Fruit fly (Drosophila melanogaster) whole organism, embryonic: ENCODE data around the gene Jhbp14.

Experiments
- Adf1 ChIP-seq: fragments of 200-800 bp; sonication (Bioruptor generic); IDR thresholded peaks from 2 replicates; pipeline ENCODE4 v1.3.6; 2022; ENCODE audit warnings: missing biosample characterization, missing genetic modification characterization
- Aef1 ChIP-seq: fragments of 200-800 bp; sonication (Bioruptor generic); IDR thresholded peaks from 3 replicates; pipeline ENCODE4 v1.3.6; 2022; ENCODE audit warnings: missing biosample characterization, missing genetic modification characterization
- CG11560 ChIP-seq: fragments of 200-800 bp; sonication (Bioruptor generic); IDR thresholded peaks from 3 replicates; pipeline ENCODE4 v1.3.6; 2022; ENCODE audit warnings: missing biosample characterization, missing genetic modification characterization
- CG11696 ChIP-seq: fragments of 200-800 bp; sonication (Bioruptor generic); IDR thresholded peaks from 2 replicates; pipeline ENCODE4 v1.3.6; 2022; ENCODE audit warnings: missing biosample characterization, missing genetic modification characterization
- CG1233 ChIP-seq: fragments of 200-800 bp; sonication (Bioruptor generic); optimal IDR thresholded peaks from 4 replicates; lab custom pipeline; 2018; ENCODE audit warnings: missing biosample characterization, mild to moderate bottlenecking, missing genetic modification characterization
- CG12744 ChIP-seq: fragments of 200-800 bp; sonication (Bioruptor generic); optimal IDR thresholded peaks from 2 replicates; lab custom pipeline; 2016; ENCODE audit warnings: missing biosample characterization, missing genetic modification characterization
- CG12942 ChIP-seq: fragments of 200-800 bp; sonication (Bioruptor generic); optimal IDR thresholded peaks from 3 replicates; lab custom pipeline; 2016; ENCODE audit warnings: missing biosample characterization, missing genetic modification characterization
- CG13296 ChIP-seq: fragments of 200-800 bp; sonication (Bioruptor generic); optimal IDR thresholded peaks from 3 replicates; lab custom pipeline; 2018; ENCODE audit warnings: missing biosample characterization, mild to moderate bottlenecking, missing genetic modification characterization
- CG14710 ChIP-seq: fragments of 200-800 bp; sonication (Bioruptor generic); optimal IDR thresholded peaks from 3 replicates; lab custom pipeline; 2019; ENCODE audit warnings: missing biosample characterization, mild to moderate bottlenecking, missing genetic modification characterization, moderate library complexity
- CG16863 ChIP-seq: fragments of 200-800 bp; sonication (Bioruptor generic); optimal IDR thresholded peaks from 3 replicates; lab custom pipeline; 2016; ENCODE audit warnings: missing biosample characterization, missing genetic modification characterization
- CG18011 ChIP-seq: fragments of 200-800 bp; sonication (Bioruptor generic); optimal IDR thresholded peaks from 2 replicates; lab custom pipeline; 2017; ENCODE audit warnings: missing biosample characterization, missing genetic modification characterization, mild to moderate bottlenecking, moderate library complexity, missing genotype
- CG2116 ChIP-seq: fragments of 200-800 bp; sonication (Bioruptor generic); optimal IDR thresholded peaks from 3 replicates; lab custom pipeline; 2018; ENCODE audit warnings: missing biosample characterization, mild to moderate bottlenecking, missing genetic modification characterization
- CG30020 ChIP-seq: fragments of 200-800 bp; optimal IDR thresholded peaks from 2 replicates; lab custom pipeline; 2019; ENCODE audit warnings: missing biosample characterization, mild to moderate bottlenecking, missing genetic modification characterization, moderate library complexity
- CG31365 ChIP-seq: fragments of 200-800 bp; sonication (Bioruptor generic); optimal IDR thresholded peaks from 2 replicates; lab custom pipeline; 2018; ENCODE audit warnings: missing biosample characterization, mild to moderate bottlenecking, missing genetic modification characterization
- CG34224 ChIP-seq: fragments of 200-800 bp; sonication (Bioruptor generic); IDR thresholded peaks from 3 replicates; pipeline ENCODE4 v1.3.6; 2022; ENCODE audit warnings: missing biosample characterization, missing genetic modification characterization; ENCODE audit not compliant: partially characterized antibody
- CG34422 ChIP-seq: fragments of 200-800 bp; sonication (Bioruptor generic); IDR thresholded peaks from 3 replicates; pipeline ENCODE4 v1.3.6; 2022; ENCODE audit warnings: missing biosample characterization, missing genetic modification characterization
- CG4360 ChIP-seq: fragments of 200-800 bp; sonication (Bioruptor generic); IDR thresholded peaks from 2 replicates; pipeline ENCODE4 v1.3.6; 2022; ENCODE audit warnings: missing biosample characterization, missing genetic modification characterization
- CG4617 ChIP-seq: fragments of 200-800 bp; sonication (Bioruptor generic); optimal IDR thresholded peaks from 3 replicates; lab custom pipeline; 2016; ENCODE audit warnings: missing biosample characterization, missing genetic modification characterization, borderline replicate concordance
- CG4707 ChIP-seq: fragments of 200-800 bp; sonication (Bioruptor generic); optimal IDR thresholded peaks from 2 replicates; lab custom pipeline; 2018; ENCODE audit warnings: missing biosample characterization, mild to moderate bottlenecking, missing genetic modification characterization, moderate library complexity
- CG6654 ChIP-seq: fragments of 200-800 bp; sonication (Bioruptor generic); optimal IDR thresholded peaks from 2 replicates; lab custom pipeline; 2017; ENCODE audit warnings: missing biosample characterization, mild to moderate bottlenecking, missing genetic modification characterization
- CG6689 ChIP-seq: fragments of 200-800 bp; sonication (Bioruptor generic); IDR thresholded peaks from 2 replicates; pipeline ENCODE4 v1.3.6; 2022; ENCODE audit warnings: missing biosample characterization, missing genetic modification characterization
- CG6765 ChIP-seq: fragments of 200-800 bp; sonication (Bioruptor generic); optimal IDR thresholded peaks from 3 replicates; lab custom pipeline; 2017; ENCODE audit warnings: missing biosample characterization, mild to moderate bottlenecking, missing genetic modification characterization
- CG7372 ChIP-seq: fragments of 200-800 bp; sonication (Bioruptor generic); IDR thresholded peaks from 2 replicates; pipeline ENCODE4 v1.3.6; 2022; ENCODE audit warnings: missing biosample characterization, missing genetic modification characterization
- CG8924 ChIP-seq: fragments of 200-800 bp; optimal IDR thresholded peaks from 3 replicates; lab custom pipeline; 2019; ENCODE audit warnings: missing biosample characterization, mild to moderate bottlenecking, missing genetic modification characterization, moderate library complexity
- CHES-1-like ChIP-seq: fragments of 200-800 bp; sonication (Bioruptor generic); optimal IDR thresholded peaks from 2 replicates; lab custom pipeline; 2016; ENCODE audit warnings: missing biosample characterization, missing genetic modification characterization
- CTCF ChIP-seq: fragments of 200-800 bp; sonication (Bioruptor generic); optimal IDR thresholded peaks from 2 replicates; lab custom pipeline; 2017; ENCODE audit warnings: missing biosample characterization, mild to moderate bottlenecking, missing genetic modification characterization, moderate library complexity
- Dfd ChIP-seq, 2 experiments: fragments of >200 bp; optimal IDR thresholded peaks; 2 replicates each; lab custom pipeline; 2017; ENCODE audit warnings: missing biosample characterization in 2 of 2, missing genetic modification characterization in 2 of 2
- GATAe ChIP-seq: fragments of 200-800 bp; sonication (Bioruptor generic); conservative IDR thresholded peaks from 2 replicates; pipeline ENCODE4 v1.3.6; 2022; ENCODE audit warnings: missing biosample characterization, missing genetic modification characterization
- HmgD ChIP-seq: fragments of 200-800 bp; sonication (Bioruptor generic); optimal IDR thresholded peaks from 3 replicates; lab custom pipeline; 2016; ENCODE audit warnings: missing biosample characterization, missing genetic modification characterization
- Hr3 ChIP-seq: fragments of 200-800 bp; sonication (Bioruptor generic); optimal IDR thresholded peaks from 3 replicates; lab custom pipeline; 2016; ENCODE audit warnings: missing biosample characterization, missing genetic modification characterization
- NC2β ChIP-seq: fragments of 200-800 bp; sonication (Bioruptor generic); optimal IDR thresholded peaks from 2 replicates; lab custom pipeline; 2016; ENCODE audit warnings: missing biosample characterization, missing genetic modification characterization
- Nf-YC ChIP-seq: fragments of 200-800 bp; optimal IDR thresholded peaks from 3 replicates; lab custom pipeline; 2019; ENCODE audit warnings: missing biosample characterization, mild to moderate bottlenecking, missing genetic modification characterization, moderate library complexity
- NfI ChIP-seq: fragments of 200-800 bp; sonication (Bioruptor generic); optimal IDR thresholded peaks from 3 replicates; lab custom pipeline; 2018; ENCODE audit warnings: missing biosample characterization, mild to moderate bottlenecking, missing genetic modification characterization, moderate library complexity
- Sry-δ ChIP-seq: fragments of 200-800 bp; sonication (Bioruptor generic); optimal IDR thresholded peaks from 2 replicates; lab custom pipeline; 2016; ENCODE audit warnings: missing biosample characterization, missing genetic modification characterization
- chif ChIP-seq, 2 experiments: fragments of 200-800 bp; sonication (Bioruptor generic); optimal IDR thresholded peaks; 3 replicates each; lab custom pipeline; 2016; ENCODE audit warnings: missing biosample characterization in 2 of 2, missing genetic modification characterization in 2 of 2
- chm ChIP-seq: fragments of 200-800 bp; sonication (Bioruptor generic); IDR thresholded peaks from 2 replicates; pipeline ENCODE4 v1.3.6; 2022; ENCODE audit warnings: missing biosample characterization, missing genetic modification characterization
- en ChIP-seq: fragments of 200-800 bp; sonication (Bioruptor generic); optimal IDR thresholded peaks from 2 replicates; lab custom pipeline; 2016; ENCODE audit warnings: missing biosample characterization, missing genetic modification characterization
- esg ChIP-seq: fragments of 200-800 bp; sonication (Bioruptor generic); conservative IDR thresholded peaks from 2 replicates; pipeline ENCODE4 v1.3.6; 2022; ENCODE audit warnings: missing biosample characterization, missing genetic modification characterization
- fd102C ChIP-seq: fragments of 200-800 bp; sonication (Bioruptor generic); optimal IDR thresholded peaks from 2 replicates; lab custom pipeline; 2018; ENCODE audit warnings: missing biosample characterization, mild to moderate bottlenecking, missing genetic modification characterization, moderate library complexity
- fd96Cb ChIP-seq: fragments of 200-800 bp; sonication (Bioruptor generic); optimal IDR thresholded peaks from 2 replicates; lab custom pipeline; 2018; ENCODE audit warnings: missing biosample characterization, mild to moderate bottlenecking, missing genetic modification characterization, moderate library complexity
- gro ChIP-seq: fragments of 200-800 bp; sonication (Bioruptor generic); optimal IDR thresholded peaks from 2 replicates; lab custom pipeline; 2016; ENCODE audit warnings: missing biosample characterization, missing genetic modification characterization
- gsb-n ChIP-seq: fragments of 200-800 bp; sonication (Bioruptor generic); optimal IDR thresholded peaks from 3 replicates; lab custom pipeline; 2018; ENCODE audit warnings: missing biosample characterization, mild to moderate bottlenecking, missing genetic modification characterization
- lmd ChIP-seq: fragments of 200-800 bp; sonication (Bioruptor generic); IDR thresholded peaks from 2 replicates; pipeline ENCODE4 v1.3.6; 2022; ENCODE audit warnings: missing biosample characterization, missing genetic modification characterization
- onecut ChIP-seq: fragments of 200-800 bp; sonication (Bioruptor generic); IDR thresholded peaks from 2 replicates; pipeline ENCODE4 v1.3.6; 2022; ENCODE audit warnings: missing biosample characterization, missing genetic modification characterization
- sc ChIP-seq, 3 experiments: fragments of >200 bp in 2 of 3; fragments of 200-800 bp in 1 of 3; sonication (Bioruptor generic) in 1 of 3; optimal IDR thresholded peaks; 2 replicates in 2 of 3; 3 replicates in 1 of 3; lab custom pipeline; 2017; ENCODE audit warnings: mild to moderate bottlenecking in 1 of 3, missing biosample characterization in 1 of 3, missing genetic modification characterization in 1 of 3, missing genetic modification reagents in 1 of 3
- sd ChIP-seq: fragments of 200-800 bp; sonication (Bioruptor generic); optimal IDR thresholded peaks from 3 replicates; lab custom pipeline; 2018; ENCODE audit warnings: missing biosample characterization, mild to moderate bottlenecking, missing genetic modification characterization, moderate library complexity
- stwl ChIP-seq: fragments of 200-800 bp; sonication (Bioruptor generic); optimal IDR thresholded peaks from 3 replicates; lab custom pipeline; 2018; ENCODE audit warnings: missing biosample characterization, mild to moderate bottlenecking, missing genetic modification characterization, moderate library complexity
- tup ChIP-seq: fragments of 200-800 bp; sonication (Bioruptor generic); optimal IDR thresholded peaks from 2 replicates; lab custom pipeline; 2016; ENCODE audit warnings: missing biosample characterization, mild to moderate bottlenecking, missing genetic modification characterization, moderate library complexity
- unc-4 ChIP-seq: fragments of 200-800 bp; sonication (Bioruptor generic); IDR thresholded peaks from 2 replicates; pipeline ENCODE4 v1.3.6; 2022; ENCODE audit warnings: missing biosample characterization, missing genetic modification characterization; ENCODE audit not compliant: partially characterized antibody
- zfh1 ChIP-seq: fragments of 200-800 bp; sonication (Bioruptor generic); IDR thresholded peaks from 3 replicates; pipeline ENCODE4 v1.3.6; 2022; ENCODE audit warnings: missing biosample characterization, missing genetic modification characterization

The Jhbp14 gene

DNA sequence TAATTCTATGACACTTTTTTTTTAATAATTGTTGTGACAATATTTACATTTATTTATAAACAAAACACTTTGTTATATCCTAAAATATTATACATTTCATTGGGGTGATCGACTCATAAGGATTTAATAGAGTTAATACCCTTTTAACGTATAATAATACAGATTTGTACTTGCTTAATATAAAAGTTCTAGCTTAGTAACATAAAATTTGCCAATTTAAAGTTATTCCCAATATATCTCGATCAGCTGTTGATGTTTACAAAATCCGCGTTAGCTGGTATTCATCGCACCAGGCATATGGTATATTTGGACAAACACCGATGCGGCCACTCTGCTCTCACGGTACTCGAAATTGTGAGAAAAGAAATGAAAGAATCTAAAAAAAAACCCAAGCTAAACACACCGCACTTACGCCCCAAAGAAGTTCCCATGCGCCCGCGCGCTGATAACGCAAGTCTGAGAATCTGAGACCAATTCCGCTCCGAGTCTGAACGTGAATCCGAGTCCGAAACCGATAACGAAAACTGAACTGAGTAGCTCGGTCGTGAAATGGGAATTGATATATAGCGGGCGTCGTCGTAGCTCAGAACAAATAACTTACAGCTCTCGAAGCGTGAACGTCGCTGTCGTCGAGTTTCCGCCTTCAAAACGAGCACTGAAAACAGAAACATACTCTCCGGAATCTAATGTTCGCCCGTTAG lies 32.7 kb upstream of the Jhbp14 start, which contains the start of gene Pect (continued):
- no peak for TF ChIP-seq Dfd (GFP tag; optimal IDR thresholded peaks at IDR 0.05; lab: Kevin White, UChicago)
- TF ChIP-seq CG11696 (GFP tag; lab: Robert Waterston, UW): no peak
- peak; percentile 53 for TF ChIP-seq Sry-δ (GFP tag; lab: Kevin White, UChicago)
- TF ChIP-seq CG1233: no peak
- TF ChIP-seq chm (GFP tag; lab: Robert Waterston, UW): peak; percentile 63; the same call in 1 of the 2 replicates
- TF ChIP-seq CG4360 (GFP tag; lab: Robert Waterston, UW): no peak
- TF ChIP-seq CG16863: no peak
- no peak for TF ChIP-seq CHES-1-like (GFP tag; lab: Kevin White, UChicago)
- TF ChIP-seq esg (GFP tag; lab: Robert Waterston, UW): 0 out of 2 replicates have a peak, but pooled peaks have one; percentile 9
- no peak for TF ChIP-seq Nf-YC (tag; lab: Kevin White, UChicago)
- TF ChIP-seq tup (GFP tag; lab: Kevin White, UChicago): no peak
- TF ChIP-seq CG18011 (GFP tag; lab: Kevin White, UChicago): peak; percentile 8
- peak; percentile 16 for TF ChIP-seq CG30020 (tag; lab: Kevin White, UChicago)
- no peak for TF ChIP-seq NfI (GFP tag; lab: Kevin White, UChicago)
- peak; percentile 56; the same call in 1 of the 2 replicates for TF ChIP-seq GATAe (GFP tag; lab: Robert Waterston, UW)
- TF ChIP-seq CG13296 (GFP tag; lab: Kevin White, UChicago): no peak
- no peak for TF ChIP-seq CG6654 (GFP tag; lab: Kevin White, UChicago)
- no peak for TF ChIP-seq sc (optimal IDR thresholded peaks at IDR 0.05; lab: Kevin White, UChicago)
- no peak for TF ChIP-seq sc (GFP tag; optimal IDR thresholded peaks at IDR 0.05; lab: Kevin White, UChicago)
- no peak for TF ChIP-seq CG12744 (GFP tag; lab: Kevin White, UChicago)
- TF ChIP-seq Adf1 (GFP tag; lab: Robert Waterston, UW): peak; percentile 29
- no peak; the same call in 1 of the 2 replicates for TF ChIP-seq CG6689 (GFP tag; lab: Robert Waterston, UW)
- peak; percentile 9 for TF ChIP-seq CG6765 (GFP tag; lab: Kevin White, UChicago)
- TF ChIP-seq Aef1 (GFP tag; lab: Robert Waterston, UW): no peak
- peak; percentile 60 for TF ChIP-seq unc-4 (GFP tag; lab: Robert Waterston, UW)
- TF ChIP-seq fd96Cb (tag; lab: Kevin White, UChicago): peak; percentile 12
- no peak for TF ChIP-seq chif (GFP tag; optimal IDR thresholded peaks at IDR 0.05; lab: Kevin White, UChicago)
- no peak for TF ChIP-seq zfh1 (GFP tag; lab: Robert Waterston, UW)
- TF ChIP-seq CG4707 (GFP tag; lab: Kevin White, UChicago): peak; percentile 44
- TF ChIP-seq CG8924 (tag; lab: Kevin White, UChicago): peak; percentile 71
- peak; percentile 69 for TF ChIP-seq CG14710 (tag; lab: Kevin White, UChicago)
- TF ChIP-seq en (GFP tag; lab: Kevin White, UChicago): no peak
- no peak for TF ChIP-seq CTCF
- peak; percentile 37 for TF ChIP-seq Hr3
- TF ChIP-seq NC2β (GFP tag; lab: Kevin White, UChicago): peak; percentile 4
- no peak; the same call in 1 of the 2 replicates for TF ChIP-seq onecut (GFP tag; lab: Robert Waterston, UW)
- peak; percentile 32; the same call in 1 of the 3 replicates for TF ChIP-seq CG34224 (GFP tag; lab: Robert Waterston, UW)
- no peak for TF ChIP-seq gsb-n
- peak; percentile 15; the same call in 1 of the 3 replicates for TF ChIP-seq CG34422
- no peak for TF ChIP-seq CG12942 (GFP tag; lab: Kevin White, UChicago)
- TF ChIP-seq sd: no peak
- TF ChIP-seq HmgD (GFP tag; lab: Kevin White, UChicago): peak; percentile 34
- TF ChIP-seq CG4617 (GFP tag; lab: Kevin White, UChicago): no peak
- no peak for TF ChIP-seq CG11560 (tag; lab: Robert Waterston, UW)
- peak; percentile 9 for TF ChIP-seq stwl
- TF ChIP-seq CG7372: no peak
- TF ChIP-seq fd102C: no peak
- no peak for TF ChIP-seq lmd (GFP tag; lab: Robert Waterston, UW)
- no peak for TF ChIP-seq CG31365
- peak; percentile 62 for TF ChIP-seq gro (GFP tag; lab: Kevin White, UChicago)
- no peak for TF ChIP-seq CG2116 (GFP tag; lab: Kevin White, UChicago)
